Worm (Caenorhabditis elegans) whole organism, L1 larva: Measurements from ENCODE around the gene ZK792.5.

Source experiments
- C16A3.4 ChIP-seq: fragments of 150-350 bp; optimal IDR thresholded peaks from 2 replicates; lab custom pipeline; 2014; ENCODE audit warnings: missing biosample characterization, missing genetic modification characterization
- aha-1 ChIP-seq: fragments of 150-350 bp; optimal IDR thresholded peaks from 2 replicates; lab custom pipeline; 2014; ENCODE audit warnings: missing biosample characterization, missing genetic modification characterization
- alr-1 ChIP-seq: fragments of 200-800 bp; sonication (Bioruptor generic); optimal IDR thresholded peaks from 2 replicates; lab custom pipeline; 2018; ENCODE audit warnings: borderline replicate concordance, mild to moderate bottlenecking, missing genetic modification characterization, missing compliant biosample characterization
- aly-2 ChIP-seq: fragments of 150-350 bp; optimal IDR thresholded peaks from 2 replicates; lab custom pipeline; 2014; ENCODE audit warnings: missing biosample characterization, missing genetic modification characterization
- ama-1 ChIP-seq: fragments of 150-350 bp; optimal IDR thresholded peaks from 2 replicates; lab custom pipeline; 2014
- blmp-1 ChIP-seq: fragments of 150-350 bp; optimal IDR thresholded peaks from 2 replicates; lab custom pipeline; 2014; ENCODE audit warnings: missing biosample characterization, missing genetic modification characterization
- ceh-82 ChIP-seq, 3 experiments: fragments of 150-350 bp in 1 of 3; sonication (generic microtip) in 2 of 3; optimal IDR thresholded peaks; 2 replicates each; lab custom pipeline; 2014 to 2017; ENCODE audit warnings: missing biosample characterization in 3 of 3, missing genetic modification characterization in 3 of 3
- dpl-1 ChIP-seq, 3 experiments: fragments of 150-350 bp in 2 of 3; sonication (generic microtip) in 1 of 3; optimal IDR thresholded peaks; 2 replicates each; lab custom pipeline; 2014 to 2017; ENCODE audit warnings: missing biosample characterization in 3 of 3, missing genetic modification characterization in 3 of 3, missing genetic modification reagents in 3 of 3
- dsc-1 ChIP-seq: sonication (generic microtip); optimal IDR thresholded peaks from 2 replicates; lab custom pipeline; 2016; ENCODE audit warnings: mild to moderate bottlenecking, missing genetic modification characterization, missing compliant biosample characterization
- egl-13 ChIP-seq: sonication (generic microtip); optimal IDR thresholded peaks from 2 replicates; lab custom pipeline; 2016; ENCODE audit warnings: missing genotype, missing genetic modification reagents, missing genetic modification characterization, missing compliant biosample characterization
- elt-2 ChIP-seq: sonication (generic microtip); optimal IDR thresholded peaks from 2 replicates; lab custom pipeline; 2016; ENCODE audit warnings: missing genetic modification characterization, mild to moderate bottlenecking, inconsistent platforms, missing compliant biosample characterization, missing genetic modification reagents
- ets-5 ChIP-seq: fragments of 200-800 bp; sonication (Bioruptor generic); IDR thresholded peaks from 2 replicates; pipeline ENCODE4 v1.3.6; 2022; ENCODE audit warnings: missing genetic modification characterization, missing compliant biosample characterization
- fkh-4 ChIP-seq: sonication (generic microtip); optimal IDR thresholded peaks from 2 replicates; lab custom pipeline; 2016; ENCODE audit warnings: missing compliant biosample characterization, missing genetic modification characterization, borderline replicate concordance
- fos-1 ChIP-seq: fragments of 150-350 bp; optimal IDR thresholded peaks from 2 replicates; lab custom pipeline; 2014; ENCODE audit warnings: missing biosample characterization, missing genetic modification characterization
- grh-1 ChIP-seq: fragments of 200-800 bp; sonication (Bioruptor generic); IDR thresholded peaks from 2 replicates; pipeline ENCODE4 v1.3.6; 2022; ENCODE audit warnings: missing genetic modification reagents, missing genetic modification characterization, missing compliant biosample characterization
- irx-1 ChIP-seq: sonication (generic microtip); optimal IDR thresholded peaks from 2 replicates; lab custom pipeline; 2016; ENCODE audit warnings: missing genetic modification characterization, missing compliant biosample characterization
- isw-1 ChIP-seq: fragments of 200-800 bp; sonication (Bioruptor generic); IDR thresholded peaks from 2 replicates; pipeline ENCODE4 v1.3.6; 2022; ENCODE audit warnings: missing genetic modification characterization, missing compliant biosample characterization
- jun-1 ChIP-seq: fragments of 150-350 bp; optimal IDR thresholded peaks from 2 replicates; lab custom pipeline; 2014; ENCODE audit warnings: missing biosample characterization, missing genetic modification reagents, missing genetic modification characterization
- lin-14 ChIP-seq: fragments of 200-800 bp; sonication (Bioruptor generic); optimal IDR thresholded peaks from 2 replicates; lab custom pipeline; 2018; ENCODE audit warnings: mild to moderate bottlenecking, missing genetic modification characterization, moderate library complexity, missing compliant biosample characterization
- lin-35 ChIP-seq, 2 experiments: fragments of 150-350 bp; optimal IDR thresholded peaks; 2 replicates each; lab custom pipeline; 2014; ENCODE audit warnings: missing biosample characterization in 2 of 2, missing genetic modification characterization in 2 of 2, missing genetic modification reagents in 2 of 2
- lin-39 ChIP-seq: fragments of 150-350 bp; optimal IDR thresholded peaks from 2 replicates; lab custom pipeline; 2014; ENCODE audit warnings: missing biosample characterization, missing genetic modification reagents, missing genetic modification characterization
- lir-3 ChIP-seq: sonication (generic microtip); optimal IDR thresholded peaks from 2 replicates; lab custom pipeline; 2016; ENCODE audit warnings: mild to moderate bottlenecking, missing genetic modification characterization, moderate library complexity, missing compliant biosample characterization; ENCODE audit not compliant: poor library complexity
- lsy-2 ChIP-seq, 2 experiments: fragments of 150-350 bp; optimal IDR thresholded peaks; 2 replicates each; lab custom pipeline; 2014; ENCODE audit warnings: missing biosample characterization in 2 of 2, missing genetic modification characterization in 2 of 2
- mdl-1 ChIP-seq, 2 experiments: fragments of 150-350 bp; optimal IDR thresholded peaks; 2 replicates each; lab custom pipeline; 2014 to 2017; ENCODE audit warnings: missing biosample characterization in 2 of 2, missing genetic modification characterization in 2 of 2, inconsistent platforms in 1 of 2
- nhr-19 ChIP-seq: fragments of 200-800 bp; sonication (Bioruptor generic); conservative IDR thresholded peaks from 2 replicates; pipeline ENCODE4 v1.3.6; 2022; ENCODE audit warnings: missing genetic modification characterization, missing compliant biosample characterization
- nhr-76 ChIP-seq: sonication (generic microtip); optimal IDR thresholded peaks from 2 replicates; lab custom pipeline; 2017; ENCODE audit warnings: missing biosample characterization, missing genetic modification characterization
- nhr-77 ChIP-seq: fragments of 150-350 bp; optimal IDR thresholded peaks from 2 replicates; lab custom pipeline; 2014; ENCODE audit warnings: missing biosample characterization, missing genetic modification characterization
- nhr-84 ChIP-seq: sonication (generic microtip); optimal IDR thresholded peaks from 2 replicates; lab custom pipeline; 2017; ENCODE audit warnings: missing biosample characterization, missing genetic modification characterization
- nhr-85 ChIP-seq: sonication (generic microtip); peaks from one replicate; lab custom pipeline; 2016; ENCODE audit warnings: missing genetic modification characterization, inconsistent platforms, missing compliant biosample characterization
- nhr-90 ChIP-seq: sonication (generic microtip); optimal IDR thresholded peaks from 2 replicates; lab custom pipeline; 2016; ENCODE audit warnings: mild to moderate bottlenecking, missing genetic modification characterization, missing compliant biosample characterization; ENCODE audit not compliant: poor library complexity
- pag-3 ChIP-seq: sonication (generic microtip); optimal IDR thresholded peaks from 2 replicates; lab custom pipeline; 2017; ENCODE audit warnings: missing genetic modification characterization, mild to moderate bottlenecking, missing compliant biosample characterization, antibody characterized with exemption, borderline replicate concordance; ENCODE audit not compliant: insufficient read depth
- pqm-1 ChIP-seq: sonication (generic microtip); optimal IDR thresholded peaks from 3 replicates; lab custom pipeline; 2017; ENCODE audit warnings: missing biosample characterization, missing genetic modification characterization
- rnt-1 ChIP-seq: sonication (generic microtip); optimal IDR thresholded peaks from 2 replicates; lab custom pipeline; 2016; ENCODE audit warnings: mild to moderate bottlenecking, missing genetic modification characterization, moderate library complexity, missing compliant biosample characterization
- snpc-4 ChIP-seq: fragments of 150-350 bp; optimal IDR thresholded peaks from 2 replicates; lab custom pipeline; 2014; ENCODE audit warnings: missing biosample characterization, missing genetic modification characterization
- snu-23 ChIP-seq: sonication (generic microtip); optimal IDR thresholded peaks from 2 replicates; lab custom pipeline; 2016; ENCODE audit warnings: missing genetic modification characterization, missing compliant biosample characterization
- sptf-1 ChIP-seq: fragments of 150-350 bp; optimal IDR thresholded peaks from 2 replicates; lab custom pipeline; 2014; ENCODE audit warnings: missing biosample characterization, missing genetic modification characterization
- tlp-1 ChIP-seq: fragments of 150-350 bp; optimal IDR thresholded peaks from 2 replicates; lab custom pipeline; 2014; ENCODE audit warnings: missing biosample characterization, missing genetic modification characterization
- unc-98 ChIP-seq: fragments of 200-800 bp; sonication (Bioruptor generic); IDR thresholded peaks from 2 replicates; pipeline ENCODE4 v1.3.6; 2022; ENCODE audit warnings: missing genetic modification characterization, missing compliant biosample characterization
- zag-1 ChIP-seq: fragments of 150-350 bp; optimal IDR thresholded peaks from 2 replicates; lab custom pipeline; 2014; ENCODE audit warnings: missing biosample characterization, missing genetic modification characterization
- zip-4 ChIP-seq: fragments of 200-800 bp; sonication (Bioruptor generic); optimal IDR thresholded peaks from 2 replicates; lab custom pipeline; 2018; ENCODE audit warnings: mild to moderate bottlenecking, missing genetic modification characterization, moderate library complexity, missing compliant biosample characterization
- ztf-11 ChIP-seq, 2 experiments: sonication (generic microtip); optimal IDR thresholded peaks; 2 replicates each; lab custom pipeline; 2016 to 2017; ENCODE audit warnings: missing genetic modification characterization in 2 of 2, missing biosample characterization in 1 of 2, missing compliant biosample characterization in 1 of 2

ZK792.5 gene

DNA sequence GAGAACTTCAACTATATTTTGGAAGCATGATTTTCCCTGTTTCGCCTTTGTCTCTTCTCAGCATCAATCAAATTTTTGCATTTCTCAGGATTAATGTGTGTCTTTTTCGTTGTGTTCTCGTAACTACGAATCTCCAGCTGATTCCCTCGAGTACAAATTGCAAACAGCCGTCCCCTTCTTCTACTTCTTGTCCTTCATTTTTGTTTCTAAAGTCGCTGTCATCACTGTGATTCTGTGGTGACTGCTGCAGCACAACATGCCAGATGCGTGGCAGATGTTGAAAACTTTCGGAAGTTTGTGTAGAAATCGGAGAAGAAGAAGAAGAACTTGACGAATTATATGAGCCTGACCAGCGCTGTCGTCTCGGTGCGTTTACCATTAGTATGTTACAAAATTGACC lies 25.4 kb upstream of the ZK792.5 start:
- no peak for TF ChIP-seq ets-5
- TF ChIP-seq dsc-1 (tag; lab: Kevin White, UChicago), result peak; percentile 60
- TF ChIP-seq nhr-19, result no peak
- TF ChIP-seq lin-35 (GFP tag; optimal IDR thresholded peaks at IDR 0.05; lab: Kevin White, UChicago), result no peak
- TF ChIP-seq mdl-1 (tag; optimal IDR thresholded peaks at IDR 0.05; lab: Kevin White, UChicago), result no peak
- no peak for TF ChIP-seq ceh-82 (tag; optimal IDR thresholded peaks at IDR 0.05; lab: Kevin White, UChicago)
- no peak for TF ChIP-seq snu-23 (GFP tag; lab: Kevin White, UChicago)
- no peak for TF ChIP-seq elt-2 (tag; lab: Kevin White, UChicago)

- TF ChIP-seq lin-14 (peak; percentile 88), pag-3 (tag; lab: Kevin White, UChicago) (peak; percentile 82), rnt-1 (tag; lab: Kevin White, UChicago) (peak; percentile 56), lsy-2 (tag; optimal IDR thresholded peaks at IDR 0.05; lab: Kevin White, UChicago) (peak in 1 of 2 experiments; percentile 42), lin-35 (GFP tag; optimal IDR thresholded peaks at IDR 0.05; lab: Kevin White, UChicago) (no peak)
Measured at ce11 chrIV:11710331-11710730, 22.4 kb upstream of the ZK792.5 start.

DNA sequence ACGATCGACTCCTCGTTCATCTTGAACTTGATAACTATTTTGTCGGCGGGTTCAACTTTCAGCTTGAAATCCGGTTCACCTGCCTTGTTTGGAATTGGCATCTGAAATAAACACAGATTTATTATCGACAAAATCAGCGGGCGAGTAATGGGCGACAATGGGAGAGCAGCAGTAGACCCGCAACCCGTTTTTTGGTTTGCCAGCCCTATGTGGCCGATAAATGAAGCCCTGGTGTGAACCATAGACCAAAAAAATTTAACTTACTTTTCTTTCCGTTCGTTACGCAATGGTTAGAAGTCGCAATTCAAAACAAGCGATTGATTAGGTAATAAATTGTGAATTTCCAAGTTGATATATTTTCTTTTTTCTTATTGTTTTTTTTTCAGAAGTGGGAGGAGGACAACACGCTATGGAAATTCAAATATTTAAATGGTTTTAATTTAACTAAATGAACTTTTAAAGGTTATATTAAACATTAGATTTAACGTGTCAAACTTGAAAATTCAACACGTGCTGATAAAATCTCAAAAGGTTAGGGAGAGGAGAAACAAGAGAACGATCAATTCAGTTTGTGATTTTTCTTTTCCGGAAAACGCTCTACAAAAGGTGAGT lies 15.9 kb upstream of the ZK792.5 start, which contains the start of the genes T22B3.3 and alg-3:
Gene T22B3.3 (minus strand): TSS at position 101 of the 612 bp plus-strand sequence.
Gene alg-3 (plus strand): TSS at position 562 of the 612 bp plus-strand sequence.
- TF ChIP-seq lin-14 (no peak), sptf-1 (tag; lab: Kevin White, UChicago) (no peak), zag-1 (tag; lab: Kevin White, UChicago) (no peak), C16A3.4 (tag; lab: Kevin White, UChicago) (no peak), zip-4 (GFP tag; lab: Kevin White, UChicago) (no peak), lir-3 (tag; lab: Kevin White, UChicago) (no peak), ama-1 (lab: Kevin White, UChicago) (no peak), egl-13 (no peak), lin-39 (no peak), grh-1 (no peak), aly-2 (tag; lab: Kevin White, UChicago) (no peak), snpc-4 (tag; lab: Kevin White, UChicago) (no peak), dpl-1 (GFP tag; optimal IDR thresholded peaks at IDR 0.05; lab: Kevin White, UChicago) (no peak), pqm-1 (tag; lab: Kevin White, UChicago) (no peak)

ce11 chrIV:11701878-11702277 lies 14.0 kb upstream of the ZK792.5 start:
- TF ChIP-seq ztf-11 (tag; optimal IDR thresholded peaks at IDR 0.05; lab: Kevin White, UChicago), result no peak
- peak; percentile 56 for TF ChIP-seq blmp-1
- TF ChIP-seq pqm-1 (tag; lab: Kevin White, UChicago), result no peak
- TF ChIP-seq nhr-84, result no peak
- no peak for TF ChIP-seq tlp-1 (tag; lab: Kevin White, UChicago)
- no peak for TF ChIP-seq jun-1 (tag; lab: Kevin White, UChicago)
- no peak for TF ChIP-seq dpl-1 (GFP tag; optimal IDR thresholded peaks at IDR 0.05; lab: Kevin White, UChicago)

DNA sequence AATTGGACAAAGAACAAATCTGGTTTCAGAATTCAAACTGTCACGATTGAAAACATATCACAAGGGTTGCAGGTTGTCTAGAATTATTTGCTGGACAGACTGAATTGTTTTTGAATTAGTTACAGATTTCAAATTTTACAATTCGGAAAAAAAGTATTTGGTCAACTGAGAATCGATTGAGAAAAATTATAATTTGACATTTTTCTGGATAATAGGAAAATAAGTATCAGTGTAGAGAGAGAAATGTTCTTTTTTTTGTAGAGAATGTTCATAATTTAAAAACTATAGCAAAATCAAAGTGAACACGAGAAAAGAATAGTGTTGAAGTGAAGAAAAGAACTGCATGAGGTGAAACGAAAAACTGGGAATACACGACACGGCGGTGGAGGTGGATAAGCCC lies 12.8 kb upstream of the ZK792.5 start, which contains the start of gene dpy-20:
Gene dpy-20 (minus strand): TSS at position 101 of the 400 bp plus-strand sequence.
- TF ChIP-seq blmp-1 (no peak), fos-1 (tag; lab: Kevin White, UChicago) (no peak), unc-98 (no peak), nhr-85 (tag; lab: Kevin White, UChicago) (no peak), aha-1 (tag; lab: Kevin White, UChicago) (no peak), zag-1 (tag; lab: Kevin White, UChicago) (no peak), fkh-4 (no peak), pqm-1 (tag; lab: Kevin White, UChicago) (no peak), nhr-76 (tag; lab: Kevin White, UChicago) (no peak), isw-1 (GFP tag; lab: Robert Waterston, UW) (no peak), nhr-90 (no peak), alr-1 (tag; lab: Kevin White, UChicago) (no peak), irx-1 (tag; lab: Kevin White, UChicago) (no peak), tlp-1 (tag; lab: Kevin White, UChicago) (no peak), nhr-77 (no peak), ama-1 (lab: Kevin White, UChicago) (no peak)
